Worm (Caenorhabditis elegans) whole organism, L4 larva: Measurements from ENCODE around the gene usp-14.
A peak's percentile ranks its signal among the peaks of the same experiment; 100 is the strongest.

Experiments used
- ceh-20 ChIP-seq: fragments of 200-800 bp; sonication (Bioruptor generic); IDR thresholded peaks from 2 replicates; pipeline ENCODE4 v1.3.6; 2022; ENCODE audit warnings: missing genetic modification reagents, missing genetic modification characterization, missing compliant biosample characterization
- dmd-9 ChIP-seq: fragments of 200-800 bp; sonication (Bioruptor generic); IDR thresholded peaks from 2 replicates; pipeline ENCODE4 v1.3.6; 2022; ENCODE audit warnings: missing genetic modification reagents, missing genetic modification characterization, missing compliant biosample characterization
- madf-5 ChIP-seq, 2 experiments: fragments of 200-800 bp; sonication (Bioruptor generic); IDR thresholded peaks; 2 replicates each; pipeline ENCODE4 v1.3.6; 2022; ENCODE audit warnings: missing compliant biosample characterization in 2 of 2, missing genetic modification characterization in 2 of 2
- nhr-237 ChIP-seq: sonication (generic microtip); optimal IDR thresholded peaks from 2 replicates; lab custom pipeline; 2017; ENCODE audit warnings: missing biosample characterization, missing genetic modification characterization

DNA sequence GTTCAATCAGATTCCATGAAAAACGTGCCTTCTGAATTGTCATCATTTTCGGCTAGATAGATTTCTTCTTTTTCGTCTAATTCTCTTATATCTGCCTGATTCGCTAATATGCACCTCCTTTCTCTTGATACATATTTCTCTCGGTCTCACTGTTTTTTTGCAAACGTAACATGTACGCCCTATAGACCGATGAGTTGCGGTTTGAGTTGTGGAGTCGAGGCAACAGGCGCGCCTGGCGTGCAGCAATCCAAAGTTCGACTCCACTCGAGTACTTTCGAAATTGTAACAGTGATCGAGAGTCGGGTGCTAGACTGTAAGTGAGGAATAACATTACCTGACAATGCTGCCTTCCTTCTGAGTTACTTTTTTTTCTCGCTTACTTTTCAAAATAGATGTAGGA lies 8.3 kb upstream of the usp-14 start:
- TF ChIP-seq dmd-9 (peak; percentile 76), nhr-237 (tag; lab: Kevin White, UChicago) (no peak), ceh-20 (GFP tag; lab: Robert Waterston, UW) (peak; percentile 78), madf-5 (GFP tag; IDR thresholded peaks at IDR 0.05; lab: Robert Waterston, UW) (peak; percentile 78 to 88; a peak in 2 of 4 replicates)
